Worm (Caenorhabditis elegans) whole organism, late embryonic: ENCODE measurements around the gene kel-8.

ENCODE experiments used
- C08G9.2 ChIP-seq: sonication (generic microtip); optimal IDR thresholded peaks from 2 replicates; lab custom pipeline; 2016; ENCODE audit warnings: mild to moderate bottlenecking, missing genetic modification characterization, moderate library complexity, missing compliant biosample characterization
- C38D4.7 ChIP-seq: fragments of 200-800 bp; sonication (Bioruptor generic); optimal IDR thresholded peaks from 2 replicates; lab custom pipeline; 2018; ENCODE audit warnings: mild to moderate bottlenecking, missing genetic modification characterization, moderate library complexity, missing compliant biosample characterization
- F13H6.1 ChIP-seq: sonication (generic microtip); optimal IDR thresholded peaks from 2 replicates; lab custom pipeline; 2016; ENCODE audit warnings: missing genetic modification characterization, missing compliant biosample characterization
- K02D7.2 ChIP-seq: sonication (generic microtip); optimal IDR thresholded peaks from 2 replicates; lab custom pipeline; 2017; ENCODE audit warnings: mild to moderate bottlenecking, missing genetic modification characterization, missing compliant biosample characterization
- T23F11.4 ChIP-seq: fragments of 200-800 bp; sonication (Bioruptor generic); optimal IDR thresholded peaks from 2 replicates; lab custom pipeline; 2018; ENCODE audit warnings: mild to moderate bottlenecking, missing genetic modification characterization, missing compliant biosample characterization
- Y22D7AL.16 ChIP-seq: sonication (generic microtip); optimal IDR thresholded peaks from 2 replicates; lab custom pipeline; 2016; ENCODE audit warnings: missing genetic modification characterization, missing compliant biosample characterization
- ahr-1 ChIP-seq: sonication (generic microtip); optimal IDR thresholded peaks from 2 replicates; lab custom pipeline; 2016; ENCODE audit warnings: missing genetic modification characterization, missing compliant biosample characterization
- ama-1 ChIP-seq: fragments of 150-350 bp; optimal IDR thresholded peaks from 2 replicates; lab custom pipeline; 2014
- ceh-14 ChIP-seq: sonication (generic microtip); optimal IDR thresholded peaks from 2 replicates; lab custom pipeline; 2016; ENCODE audit warnings: missing genotype, missing genetic modification characterization, missing compliant biosample characterization
- ceh-19 ChIP-seq: fragments of 200-800 bp; sonication (Bioruptor generic); optimal IDR thresholded peaks from 2 replicates; lab custom pipeline; 2018; ENCODE audit warnings: mild to moderate bottlenecking, missing genetic modification characterization, missing compliant biosample characterization
- ceh-24 ChIP-seq: sonication (generic microtip); optimal IDR thresholded peaks from 2 replicates; lab custom pipeline; 2016; ENCODE audit warnings: mild to moderate bottlenecking, missing genetic modification characterization, missing compliant biosample characterization
- ceh-30 ChIP-seq: fragments of 150-350 bp; optimal IDR thresholded peaks from 2 replicates; lab custom pipeline; 2014; ENCODE audit warnings: missing biosample characterization, missing genetic modification characterization
- ceh-31 ChIP-seq: sonication (generic microtip); optimal IDR thresholded peaks from 2 replicates; lab custom pipeline; 2016; ENCODE audit warnings: missing genetic modification characterization, missing compliant biosample characterization
- ceh-45 ChIP-seq: fragments of 200-800 bp; sonication (Bioruptor generic); IDR thresholded peaks from 2 replicates; pipeline ENCODE4 v1.3.6; 2022; ENCODE audit warnings: missing genetic modification reagents, missing genetic modification characterization, missing compliant biosample characterization
- ceh-9 ChIP-seq: sonication (generic microtip); optimal IDR thresholded peaks from 2 replicates; lab custom pipeline; 2016; ENCODE audit warnings: mild to moderate bottlenecking, missing genetic modification characterization, inconsistent platforms, missing compliant biosample characterization
- che-1 ChIP-seq: sonication (generic microtip); optimal IDR thresholded peaks from 2 replicates; lab custom pipeline; 2016; ENCODE audit warnings: mild to moderate bottlenecking, missing genetic modification characterization, missing compliant biosample characterization
- dmd-4 ChIP-seq: sonication (generic microtip); optimal IDR thresholded peaks from 2 replicates; lab custom pipeline; 2016; ENCODE audit warnings: borderline replicate concordance, missing genetic modification characterization, missing compliant biosample characterization
- dve-1 ChIP-seq: sonication (generic microtip); optimal IDR thresholded peaks from 2 replicates; lab custom pipeline; 2017; ENCODE audit warnings: antibody characterized with exemption, mild to moderate bottlenecking, missing genetic modification characterization, missing compliant biosample characterization
- elt-2 ChIP-seq: sonication (generic microtip); optimal IDR thresholded peaks from 2 replicates; lab custom pipeline; 2016; ENCODE audit warnings: missing genetic modification reagents, missing genetic modification characterization, missing compliant biosample characterization
- elt-4 ChIP-seq: sonication (generic microtip); optimal IDR thresholded peaks from 2 replicates; lab custom pipeline; 2016; ENCODE audit warnings: missing genetic modification characterization, missing compliant biosample characterization
- eyg-1 ChIP-seq: sonication (generic microtip); optimal IDR thresholded peaks from 2 replicates; lab custom pipeline; 2016; ENCODE audit warnings: missing genotype, missing genetic modification characterization, missing compliant biosample characterization
- fax-1 ChIP-seq: sonication (generic microtip); optimal IDR thresholded peaks from 2 replicates; lab custom pipeline; 2016; ENCODE audit warnings: missing genotype, missing genetic modification characterization, missing compliant biosample characterization
- fkh-10 ChIP-seq: fragments of 150-350 bp; optimal IDR thresholded peaks from 2 replicates; lab custom pipeline; 2014; ENCODE audit warnings: missing biosample characterization, missing genetic modification reagents, missing genetic modification characterization
- fkh-6 ChIP-seq: sonication (generic microtip); optimal IDR thresholded peaks from 2 replicates; lab custom pipeline; 2016; ENCODE audit warnings: missing genetic modification characterization, missing compliant biosample characterization
- gmeb-2 ChIP-seq: sonication (generic microtip); optimal IDR thresholded peaks from 2 replicates; lab custom pipeline; 2016; ENCODE audit warnings: missing genetic modification characterization, inconsistent platforms, missing compliant biosample characterization
- hlh-13 ChIP-seq: fragments of 200-800 bp; sonication (Bioruptor generic); optimal IDR thresholded peaks from 2 replicates; lab custom pipeline; 2018; ENCODE audit warnings: mild to moderate bottlenecking, missing genetic modification characterization, missing compliant biosample characterization
- hlh-15 ChIP-seq: sonication (generic microtip); optimal IDR thresholded peaks from 2 replicates; lab custom pipeline; 2016; ENCODE audit warnings: missing genetic modification characterization, missing compliant biosample characterization
- hlh-30 ChIP-seq: sonication (generic microtip); optimal IDR thresholded peaks from 2 replicates; lab custom pipeline; 2017; ENCODE audit warnings: antibody characterized with exemption, missing genetic modification characterization, missing compliant biosample characterization; ENCODE audit not compliant: insufficient read depth
- hlh-6 ChIP-seq: sonication (generic microtip); optimal IDR thresholded peaks from 2 replicates; lab custom pipeline; 2016; ENCODE audit warnings: missing genotype, missing genetic modification characterization, missing compliant biosample characterization
- hlh-8 ChIP-seq: sonication (generic microtip); optimal IDR thresholded peaks from 2 replicates; lab custom pipeline; 2016; ENCODE audit warnings: missing genotype, missing genetic modification characterization, missing compliant biosample characterization
- lim-6 ChIP-seq: sonication (generic microtip); optimal IDR thresholded peaks from 2 replicates; lab custom pipeline; 2016; ENCODE audit warnings: missing genetic modification characterization, missing compliant biosample characterization
- lin-11 ChIP-seq: fragments of 200-800 bp; sonication (Bioruptor generic); optimal IDR thresholded peaks from 2 replicates; lab custom pipeline; 2018; ENCODE audit warnings: mild to moderate bottlenecking, missing genetic modification characterization, missing compliant biosample characterization
- madf-2 ChIP-seq: sonication (generic microtip); optimal IDR thresholded peaks from 2 replicates; lab custom pipeline; 2017; ENCODE audit warnings: missing genetic modification characterization, missing compliant biosample characterization
- mec-3 ChIP-seq: sonication (generic microtip); optimal IDR thresholded peaks from 2 replicates; lab custom pipeline; 2016; ENCODE audit warnings: borderline replicate concordance, missing genetic modification characterization, missing compliant biosample characterization
- nfya-1 ChIP-seq: sonication (generic microtip); optimal IDR thresholded peaks from 2 replicates; lab custom pipeline; 2017; ENCODE audit warnings: missing genetic modification characterization, mild to moderate bottlenecking, missing compliant biosample characterization, antibody characterized with exemption, moderate library complexity
- pag-3 ChIP-seq: sonication (generic microtip); optimal IDR thresholded peaks from 2 replicates; lab custom pipeline; 2016; ENCODE audit warnings: missing compliant biosample characterization, missing genetic modification characterization, borderline replicate concordance
- pat-9 ChIP-seq: fragments of 200-800 bp; sonication (Bioruptor generic); optimal IDR thresholded peaks from 2 replicates; lab custom pipeline; 2018; ENCODE audit warnings: mild to moderate bottlenecking, missing genetic modification characterization, moderate library complexity, missing compliant biosample characterization
- pax-1 ChIP-seq: fragments of 150-350 bp; optimal IDR thresholded peaks from 2 replicates; lab custom pipeline; 2014; ENCODE audit warnings: missing biosample characterization, missing genetic modification characterization
- pqm-1 ChIP-seq: sonication (generic microtip); optimal IDR thresholded peaks from 2 replicates; lab custom pipeline; 2016; ENCODE audit warnings: missing genetic modification characterization, missing compliant biosample characterization
- pros-1 ChIP-seq: fragments of 150-350 bp; optimal IDR thresholded peaks from 2 replicates; lab custom pipeline; 2014; ENCODE audit warnings: missing biosample characterization, missing genetic modification reagents, missing genetic modification characterization
- ref-2 ChIP-seq: sonication (generic microtip); optimal IDR thresholded peaks from 2 replicates; lab custom pipeline; 2016; ENCODE audit warnings: missing genetic modification characterization, missing compliant biosample characterization
- rnt-1 ChIP-seq: sonication (generic microtip); optimal IDR thresholded peaks from 2 replicates; lab custom pipeline; 2016; ENCODE audit warnings: missing genetic modification characterization, missing compliant biosample characterization
- sdc-2 ChIP-seq: sonication (generic microtip); optimal IDR thresholded peaks from 2 replicates; lab custom pipeline; 2016; ENCODE audit warnings: missing genotype, missing genetic modification characterization, missing compliant biosample characterization
- sox-2 ChIP-seq: fragments of 200-800 bp; sonication (Bioruptor generic); IDR thresholded peaks from 2 replicates; pipeline ENCODE4 v1.3.6; 2022; ENCODE audit warnings: missing genetic modification reagents, missing genetic modification characterization, missing compliant biosample characterization
- sox-4 ChIP-seq: sonication (generic microtip); optimal IDR thresholded peaks from 2 replicates; lab custom pipeline; 2017; ENCODE audit warnings: mild to moderate bottlenecking, missing genetic modification characterization, inconsistent platforms, missing compliant biosample characterization
- tbx-2 ChIP-seq: sonication (generic microtip); optimal IDR thresholded peaks from 2 replicates; lab custom pipeline; 2016; ENCODE audit warnings: missing genetic modification characterization, missing compliant biosample characterization
- tbx-7 ChIP-seq: sonication (generic microtip); optimal IDR thresholded peaks from 2 replicates; lab custom pipeline; 2016; ENCODE audit warnings: missing genotype, missing genetic modification characterization, missing compliant biosample characterization
- ttx-3 ChIP-seq: sonication (generic microtip); optimal IDR thresholded peaks from 2 replicates; lab custom pipeline; 2016; ENCODE audit warnings: missing genetic modification reagents, missing genetic modification characterization, missing compliant biosample characterization
- unc-3 ChIP-seq, 2 experiments: fragments of 200-800 bp in 1 of 2; sonication (Bioruptor generic) in 1 of 2; sonication (generic microtip) in 1 of 2; conservative IDR thresholded peaks in 1 of 2; optimal IDR thresholded peaks in 1 of 2; 2 replicates each; pipeline versions ENCODE4 v1.3.6 to Lab custom; 2016 to 2022; ENCODE audit warnings: missing compliant biosample characterization in 2 of 2, missing genetic modification characterization in 2 of 2, missing genetic modification reagents in 1 of 2
- unc-86 ChIP-seq: sonication (generic microtip); optimal IDR thresholded peaks from 2 replicates; lab custom pipeline; 2016; ENCODE audit warnings: missing genetic modification characterization, missing compliant biosample characterization
- zip-5 ChIP-seq: sonication (generic microtip); optimal IDR thresholded peaks from 2 replicates; lab custom pipeline; 2016; ENCODE audit warnings: missing genetic modification characterization, missing compliant biosample characterization

Gene kel-8

ce11 chrV:2690948-2691347, 19.7 kb downstream of the kel-8 start:
- TF ChIP-seq dve-1 (tag; lab: Kevin White, UChicago): no peak
- no peak for TF ChIP-seq zip-5 (tag; lab: Kevin White, UChicago)

- TF ChIP-seq C08G9.2 (tag; lab: Kevin White, UChicago): no peak
- no peak for TF ChIP-seq hlh-6 (tag; lab: Kevin White, UChicago)
- TF ChIP-seq unc-86 (tag; lab: Kevin White, UChicago): no peak
- TF ChIP-seq madf-2: no peak
- peak; percentile 36 for TF ChIP-seq ceh-31
- peak; percentile 4 for TF ChIP-seq ceh-30 (tag; lab: Kevin White, UChicago)
- no peak for TF ChIP-seq C38D4.7
- TF ChIP-seq hlh-8 (tag; lab: Kevin White, UChicago): no peak
- TF ChIP-seq sox-2 (GFP tag; lab: Robert Waterston, UW): no peak
- no peak for TF ChIP-seq fax-1 (tag; lab: Kevin White, UChicago)
- no peak for TF ChIP-seq hlh-13
- no peak for TF ChIP-seq ceh-19 (GFP tag; lab: Kevin White, UChicago)
- no peak for TF ChIP-seq fkh-6 (tag; lab: Kevin White, UChicago)
- TF ChIP-seq tbx-2 (tag; lab: Kevin White, UChicago): peak; percentile 15
- TF ChIP-seq ref-2 (tag; lab: Kevin White, UChicago): no peak
- TF ChIP-seq pqm-1 (tag; lab: Kevin White, UChicago): no peak
- TF ChIP-seq F13H6.1: no peak
- no peak for TF ChIP-seq fkh-10 (GFP tag; lab: Kevin White, UChicago)
- TF ChIP-seq eyg-1 (tag; lab: Kevin White, UChicago): no peak
- no peak for TF ChIP-seq gmeb-2
- TF ChIP-seq sdc-2 (tag; lab: Kevin White, UChicago): no peak
- TF ChIP-seq rnt-1 (tag; lab: Kevin White, UChicago): no peak
- no peak for TF ChIP-seq unc-3 (GFP tag; conservative IDR thresholded peaks at IDR 0.05; lab: Robert Waterston, UW)
- TF ChIP-seq unc-3 (tag; optimal IDR thresholded peaks at IDR 0.05; lab: Kevin White, UChicago): no peak
- no peak for TF ChIP-seq K02D7.2 (tag; lab: Kevin White, UChicago)
- no peak for TF ChIP-seq Y22D7AL.16 (tag; lab: Kevin White, UChicago)
- TF ChIP-seq tbx-7 (tag; lab: Kevin White, UChicago): no peak
- TF ChIP-seq ttx-3: no peak
- no peak for TF ChIP-seq lim-6 (tag; lab: Kevin White, UChicago)
- TF ChIP-seq nfya-1: peak; percentile 78
- TF ChIP-seq ama-1: no peak
- TF ChIP-seq ahr-1 (tag; lab: Kevin White, UChicago): no peak
- no peak for TF ChIP-seq hlh-15 (tag; lab: Kevin White, UChicago)
- no peak for TF ChIP-seq pax-1 (tag; lab: Kevin White, UChicago)
- TF ChIP-seq pag-3 (tag; lab: Kevin White, UChicago): no peak
- TF ChIP-seq dve-1 (tag; lab: Kevin White, UChicago): no peak
- TF ChIP-seq ceh-24 (tag; lab: Kevin White, UChicago): no peak
- no peak for TF ChIP-seq sox-4
- no peak for TF ChIP-seq dmd-4
- peak; percentile 13 for TF ChIP-seq hlh-30 (tag; lab: Kevin White, UChicago)
- no peak for TF ChIP-seq che-1
- TF ChIP-seq mec-3 (tag; lab: Kevin White, UChicago): no peak
- no peak for TF ChIP-seq ceh-9
- TF ChIP-seq elt-4 (tag; lab: Kevin White, UChicago): no peak
- TF ChIP-seq ceh-14 (tag; lab: Kevin White, UChicago): no peak
- TF ChIP-seq lin-11 (tag; lab: Kevin White, UChicago): no peak
- no peak for TF ChIP-seq pros-1 (tag; lab: Kevin White, UChicago)
- TF ChIP-seq elt-2: no peak
- no peak for TF ChIP-seq ceh-45 (GFP tag; lab: Robert Waterston, UW)
- TF ChIP-seq zip-5 (tag; lab: Kevin White, UChicago): no peak
- no peak for TF ChIP-seq T23F11.4 (GFP tag; lab: Kevin White, UChicago)
- TF ChIP-seq pat-9 (tag; lab: Kevin White, UChicago): no peak
Observed at ce11 chrV:2694389-2694788, 23.1 kb downstream of the kel-8 start, which contains the start of gene Y45G12B.2. Gene Y45G12B.2 (plus strand): TSS chrV:2694771.
